Worm (Caenorhabditis elegans): ENCODE results near the gene trpl-2.

DNA sequence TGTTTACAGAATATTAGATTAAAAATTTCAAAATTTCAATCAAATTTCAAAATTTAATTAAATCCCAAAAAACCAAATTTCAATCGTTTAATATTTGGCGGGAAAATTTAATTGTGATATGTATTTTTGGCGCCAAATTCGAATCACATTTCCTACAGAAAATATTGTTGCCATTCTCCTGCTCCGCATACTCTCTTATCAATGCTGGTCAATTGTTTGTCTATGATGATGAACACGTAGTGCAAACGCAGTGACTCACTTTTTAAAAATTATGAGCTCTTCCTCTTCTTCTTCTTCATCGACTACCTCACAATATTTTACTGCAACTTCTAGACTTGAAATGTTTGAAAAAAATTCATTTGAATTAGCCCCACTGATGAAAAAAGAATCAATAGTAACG is at the start of gene trpl-2:
- TF ChIP-seq pbrm-1 (GFP tag; IDR thresholded peaks at IDR 0.05) = no peak
- no peak for TF ChIP-seq nfya-1 (tag; optimal IDR thresholded peaks at IDR 0.05; ENCODE audit: borderline replicate concordance, insufficient read depth)
- no peak for TF ChIP-seq ama-1 (optimal IDR thresholded peaks at IDR 0.05)
- no peak for TF ChIP-seq ama-1 (GFP tag; optimal IDR thresholded peaks at IDR 0.05)
- no peak for TF ChIP-seq rcor-1 (GFP tag; IDR thresholded peaks at IDR 0.05)
- no peak for TF ChIP-seq madf-6 (GFP tag; IDR thresholded peaks at IDR 0.05)
